Worm (Caenorhabditis elegans) whole organism, L1 larva: ENCODE data around the gene ZK180.7.
A peak's percentile ranks its signal among the peaks of the same experiment; 100 is the strongest.

ENCODE experiments used
- C04F5.9 ChIP-seq: sonication (generic microtip); optimal IDR thresholded peaks from 2 replicates; lab custom pipeline; 2016; ENCODE audit warnings: missing genetic modification characterization, missing compliant biosample characterization
- F16B12.6 ChIP-seq: fragments of 150-350 bp; optimal IDR thresholded peaks from 2 replicates; lab custom pipeline; 2014; ENCODE audit warnings: missing biosample characterization, missing genetic modification characterization
- aha-1 ChIP-seq: fragments of 150-350 bp; optimal IDR thresholded peaks from 2 replicates; lab custom pipeline; 2014; ENCODE audit warnings: missing biosample characterization, missing genetic modification characterization
- alr-1 ChIP-seq: fragments of 200-800 bp; sonication (Bioruptor generic); optimal IDR thresholded peaks from 2 replicates; lab custom pipeline; 2018; ENCODE audit warnings: borderline replicate concordance, mild to moderate bottlenecking, missing genetic modification characterization, missing compliant biosample characterization
- aly-2 ChIP-seq: fragments of 150-350 bp; optimal IDR thresholded peaks from 2 replicates; lab custom pipeline; 2014; ENCODE audit warnings: missing biosample characterization, missing genetic modification characterization
- ama-1 ChIP-seq: fragments of 150-350 bp; optimal IDR thresholded peaks from 2 replicates; lab custom pipeline; 2014
- blmp-1 ChIP-seq: fragments of 150-350 bp; optimal IDR thresholded peaks from 2 replicates; lab custom pipeline; 2014; ENCODE audit warnings: missing biosample characterization, missing genetic modification characterization
- ceh-8 ChIP-seq: fragments of 200-800 bp; sonication (Bioruptor generic); optimal IDR thresholded peaks from 2 replicates; lab custom pipeline; 2018; ENCODE audit warnings: mild to moderate bottlenecking, missing genetic modification characterization, moderate library complexity, missing compliant biosample characterization
- ceh-88 ChIP-seq: fragments of 200-800 bp; sonication (Bioruptor generic); IDR thresholded peaks from 2 replicates; pipeline ENCODE4 v1.3.6; 2022; ENCODE audit warnings: missing genetic modification characterization, missing compliant biosample characterization
- ceh-90 ChIP-seq: sonication (generic microtip); optimal IDR thresholded peaks from 2 replicates; lab custom pipeline; 2016; ENCODE audit warnings: missing genetic modification characterization, missing compliant biosample characterization
- ces-1 ChIP-seq: fragments of 150-350 bp; optimal IDR thresholded peaks from 2 replicates; lab custom pipeline; 2014; ENCODE audit warnings: missing biosample characterization, missing genetic modification reagents, missing genetic modification characterization
- efl-1 ChIP-seq, 4 experiments: fragments of 150-350 bp; optimal IDR thresholded peaks in 3 of 4; peaks in 1 of 4; 1 replicate in 1 of 4; 2 replicates in 3 of 4; lab custom pipeline; 2014; ENCODE audit warnings: missing biosample characterization in 2 of 4, missing genetic modification characterization in 2 of 4, missing genetic modification reagents in 2 of 4
- egl-13 ChIP-seq: sonication (generic microtip); optimal IDR thresholded peaks from 2 replicates; lab custom pipeline; 2016; ENCODE audit warnings: missing genotype, missing genetic modification reagents, missing genetic modification characterization, missing compliant biosample characterization
- elt-2 ChIP-seq: sonication (generic microtip); optimal IDR thresholded peaks from 2 replicates; lab custom pipeline; 2016; ENCODE audit warnings: missing genetic modification characterization, mild to moderate bottlenecking, inconsistent platforms, missing compliant biosample characterization, missing genetic modification reagents
- ets-5 ChIP-seq: fragments of 200-800 bp; sonication (Bioruptor generic); IDR thresholded peaks from 2 replicates; pipeline ENCODE4 v1.3.6; 2022; ENCODE audit warnings: missing genetic modification characterization, missing compliant biosample characterization
- fkh-10 ChIP-seq: sonication (generic microtip); optimal IDR thresholded peaks from 2 replicates; lab custom pipeline; 2017; ENCODE audit warnings: missing biosample characterization, missing genetic modification reagents, missing genetic modification characterization
- grh-1 ChIP-seq: fragments of 200-800 bp; sonication (Bioruptor generic); IDR thresholded peaks from 2 replicates; pipeline ENCODE4 v1.3.6; 2022; ENCODE audit warnings: missing genetic modification reagents, missing genetic modification characterization, missing compliant biosample characterization
- hlh-17 ChIP-seq: fragments of 200-800 bp; sonication (Bioruptor generic); optimal IDR thresholded peaks from 2 replicates; lab custom pipeline; 2018; ENCODE audit warnings: missing genetic modification characterization, mild to moderate bottlenecking, missing compliant biosample characterization, moderate library complexity, borderline replicate concordance
- hlh-4 ChIP-seq: sonication (generic microtip); optimal IDR thresholded peaks from 2 replicates; lab custom pipeline; 2016; ENCODE audit warnings: mild to moderate bottlenecking, missing genetic modification characterization, missing compliant biosample characterization
- jun-1 ChIP-seq: fragments of 150-350 bp; optimal IDR thresholded peaks from 2 replicates; lab custom pipeline; 2014; ENCODE audit warnings: missing biosample characterization, missing genetic modification reagents, missing genetic modification characterization
- lin-13 ChIP-seq: fragments of 150-350 bp; optimal IDR thresholded peaks from 2 replicates; lab custom pipeline; 2014; ENCODE audit warnings: missing biosample characterization, missing genetic modification reagents, missing genetic modification characterization
- lin-15B ChIP-seq: fragments of 150-350 bp; sonication (generic microtip); optimal IDR thresholded peaks from 3 replicates; lab custom pipeline; 2014; ENCODE audit warnings: missing biosample characterization, missing genetic modification characterization
- lir-3 ChIP-seq: sonication (generic microtip); optimal IDR thresholded peaks from 2 replicates; lab custom pipeline; 2016; ENCODE audit warnings: mild to moderate bottlenecking, missing genetic modification characterization, moderate library complexity, missing compliant biosample characterization; ENCODE audit not compliant: poor library complexity
- lsy-2 ChIP-seq, 2 experiments: fragments of 150-350 bp; optimal IDR thresholded peaks; 2 replicates each; lab custom pipeline; 2014; ENCODE audit warnings: missing biosample characterization in 2 of 2, missing genetic modification characterization in 2 of 2
- mdl-1 ChIP-seq, 2 experiments: fragments of 150-350 bp; optimal IDR thresholded peaks; 2 replicates each; lab custom pipeline; 2014 to 2017; ENCODE audit warnings: missing biosample characterization in 2 of 2, missing genetic modification characterization in 2 of 2, inconsistent platforms in 1 of 2
- mef-2 ChIP-seq: fragments of 150-350 bp; optimal IDR thresholded peaks from 2 replicates; lab custom pipeline; 2014; ENCODE audit warnings: missing biosample characterization, missing genetic modification characterization
- mep-1 ChIP-seq: fragments of 150-350 bp; optimal IDR thresholded peaks from 2 replicates; lab custom pipeline; 2014; ENCODE audit warnings: missing biosample characterization, missing genetic modification characterization
- nhr-11 ChIP-seq: fragments of 150-350 bp; optimal IDR thresholded peaks from 2 replicates; lab custom pipeline; 2014; ENCODE audit warnings: missing biosample characterization, missing genetic modification characterization
- nhr-12 ChIP-seq: sonication (generic microtip); optimal IDR thresholded peaks from 2 replicates; lab custom pipeline; 2017; ENCODE audit warnings: missing biosample characterization, missing genetic modification characterization
- nhr-19 ChIP-seq: fragments of 200-800 bp; sonication (Bioruptor generic); conservative IDR thresholded peaks from 2 replicates; pipeline ENCODE4 v1.3.6; 2022; ENCODE audit warnings: missing genetic modification characterization, missing compliant biosample characterization
- nhr-20 ChIP-seq: sonication (generic microtip); optimal IDR thresholded peaks from 2 replicates; lab custom pipeline; 2016; ENCODE audit warnings: mild to moderate bottlenecking, missing genetic modification characterization, missing compliant biosample characterization
- nhr-47 ChIP-seq: sonication (generic microtip); optimal IDR thresholded peaks from 2 replicates; lab custom pipeline; 2016; ENCODE audit warnings: mild to moderate bottlenecking, missing genetic modification characterization, moderate library complexity, missing compliant biosample characterization
- nhr-76 ChIP-seq: sonication (generic microtip); optimal IDR thresholded peaks from 2 replicates; lab custom pipeline; 2017; ENCODE audit warnings: missing biosample characterization, missing genetic modification characterization
- pag-3 ChIP-seq: sonication (generic microtip); optimal IDR thresholded peaks from 2 replicates; lab custom pipeline; 2017; ENCODE audit warnings: missing genetic modification characterization, mild to moderate bottlenecking, missing compliant biosample characterization, antibody characterized with exemption, borderline replicate concordance; ENCODE audit not compliant: insufficient read depth
- pax-3 ChIP-seq: fragments of 200-800 bp; sonication (Bioruptor generic); optimal IDR thresholded peaks from 2 replicates; lab custom pipeline; 2018; ENCODE audit warnings: mild to moderate bottlenecking, missing genetic modification characterization, moderate library complexity, missing compliant biosample characterization
- pqm-1 ChIP-seq: sonication (generic microtip); optimal IDR thresholded peaks from 3 replicates; lab custom pipeline; 2017; ENCODE audit warnings: missing biosample characterization, missing genetic modification characterization
- rnt-1 ChIP-seq: sonication (generic microtip); optimal IDR thresholded peaks from 2 replicates; lab custom pipeline; 2016; ENCODE audit warnings: mild to moderate bottlenecking, missing genetic modification characterization, moderate library complexity, missing compliant biosample characterization
- skn-1 ChIP-seq: fragments of 150-350 bp; optimal IDR thresholded peaks from 2 replicates; lab custom pipeline; 2014; ENCODE audit warnings: missing biosample characterization, missing genetic modification characterization
- snpc-4 ChIP-seq: fragments of 150-350 bp; optimal IDR thresholded peaks from 2 replicates; lab custom pipeline; 2014; ENCODE audit warnings: missing biosample characterization, missing genetic modification characterization
- sup-37 ChIP-seq: fragments of 200-800 bp; sonication (Bioruptor generic); optimal IDR thresholded peaks from 2 replicates; lab custom pipeline; 2018; ENCODE audit warnings: mild to moderate bottlenecking, missing genetic modification characterization, missing compliant biosample characterization
- unc-130 ChIP-seq: fragments of 150-350 bp; optimal IDR thresholded peaks from 2 replicates; lab custom pipeline; 2017; ENCODE audit warnings: missing biosample characterization, missing genetic modification characterization, inconsistent platforms
- unc-86 ChIP-seq: sonication (generic microtip); optimal IDR thresholded peaks from 2 replicates; lab custom pipeline; 2016; ENCODE audit warnings: missing genetic modification characterization, missing compliant biosample characterization
- vab-15 ChIP-seq: sonication (generic microtip); optimal IDR thresholded peaks from 2 replicates; lab custom pipeline; 2017; ENCODE audit warnings: missing genotype, mild to moderate bottlenecking, missing genetic modification characterization, missing compliant biosample characterization
- xbp-1 ChIP-seq: sonication (generic microtip); optimal IDR thresholded peaks from 2 replicates; lab custom pipeline; 2016; ENCODE audit warnings: missing genetic modification characterization, missing compliant biosample characterization
- zip-4 ChIP-seq: fragments of 200-800 bp; sonication (Bioruptor generic); optimal IDR thresholded peaks from 2 replicates; lab custom pipeline; 2018; ENCODE audit warnings: mild to moderate bottlenecking, missing genetic modification characterization, moderate library complexity, missing compliant biosample characterization
- ztf-4 ChIP-seq: fragments of 150-350 bp; optimal IDR thresholded peaks from 2 replicates; lab custom pipeline; 2014; ENCODE audit warnings: missing biosample characterization, missing genetic modification characterization

Gene ZK180.7

ce11 chrIV:4468046-4468727 is 22.2 kb upstream of the ZK180.7 start (continued):
- TF ChIP-seq efl-1 (optimal IDR thresholded peaks at IDR 0.05; lab: Kevin White, UChicago) (peak in 1 of 2 experiments; percentile 17), efl-1 (GFP tag; optimal IDR thresholded peaks at IDR 0.05 in 1 of 2; lab: Kevin White, UChicago) (peak in 1 of 2 experiments; percentile 91), hlh-4 (tag; lab: Kevin White, UChicago) (no peak), snpc-4 (no peak), nhr-20 (tag; lab: Kevin White, UChicago) (peak; percentile 20), F16B12.6 (tag; lab: Kevin White, UChicago) (no peak), vab-15 (tag; lab: Kevin White, UChicago) (no peak), ceh-90 (tag; lab: Kevin White, UChicago) (no peak), pqm-1 (tag; lab: Kevin White, UChicago) (no peak), ceh-88 (GFP tag; lab: Robert Waterston, UW) (0 out of 2 replicates have a peak, but pooled peaks have one; percentile 51), lir-3 (tag; lab: Kevin White, UChicago) (no peak), C04F5.9 (tag; lab: Kevin White, UChicago) (no peak), mef-2 (no peak), nhr-12 (tag; lab: Kevin White, UChicago) (no peak), grh-1 (no peak), blmp-1 (tag; lab: Kevin White, UChicago) (no peak), nhr-19 (GFP tag; lab: Robert Waterston, UW) (peak; percentile 29), pax-3 (tag; lab: Kevin White, UChicago) (peak; percentile 28), alr-1 (no peak), pag-3 (tag; lab: Kevin White, UChicago) (no peak), lin-15B (tag; lab: Kevin White, UChicago) (no peak), aly-2 (tag; lab: Kevin White, UChicago) (no peak), mep-1 (tag; lab: Kevin White, UChicago) (no peak), aha-1 (no peak), unc-86 (tag; lab: Kevin White, UChicago) (no peak), fkh-10 (no peak), jun-1 (tag; lab: Kevin White, UChicago) (no peak), skn-1 (tag; lab: Kevin White, UChicago) (no peak), mdl-1 (tag; optimal IDR thresholded peaks at IDR 0.05; lab: Kevin White, UChicago) (no peak), ama-1 (lab: Kevin White, UChicago) (peak; percentile 95), nhr-76 (no peak), ces-1 (no peak), elt-2 (tag; lab: Kevin White, UChicago) (peak; percentile 30)

- no peak for TF ChIP-seq ets-5 (GFP tag; lab: Robert Waterston, UW)
- no peak for TF ChIP-seq efl-1 (optimal IDR thresholded peaks at IDR 0.05; lab: Kevin White, UChicago)
- peak in 1 of 2 experiments; percentile 86 for TF ChIP-seq efl-1 (GFP tag; optimal IDR thresholded peaks at IDR 0.05 in 1 of 2; lab: Kevin White, UChicago)
These were observed 21.3 kb upstream of the ZK180.7 start for ce11 chrIV:4469055-4469454.

- TF ChIP-seq egl-13 (tag; lab: Kevin White, UChicago) (peak; percentile 65), lsy-2 (tag; optimal IDR thresholded peaks at IDR 0.05; lab: Kevin White, UChicago) (peak; percentile 61 to 86), lin-13 (GFP tag; lab: Kevin White, UChicago) (peak; percentile 75), ceh-8 (GFP tag; lab: Kevin White, UChicago) (no peak), efl-1 (optimal IDR thresholded peaks at IDR 0.05; lab: Kevin White, UChicago) (peak; percentile 27 to 46), efl-1 (GFP tag; optimal IDR thresholded peaks at IDR 0.05 in 1 of 2; lab: Kevin White, UChicago) (peak; percentile 40 to 92), C04F5.9 (tag; lab: Kevin White, UChicago) (no peak), nhr-11 (tag; lab: Kevin White, UChicago) (no peak), sup-37 (no peak), rnt-1 (tag; lab: Kevin White, UChicago) (peak; percentile 61), zip-4 (peak; percentile 36), hlh-17 (no peak), aly-2 (tag; lab: Kevin White, UChicago) (no peak), ztf-4 (tag; lab: Kevin White, UChicago) (peak; percentile 55), ceh-88 (GFP tag; lab: Robert Waterston, UW) (peak; percentile 80), unc-130 (tag; lab: Kevin White, UChicago) (no peak), xbp-1 (peak; percentile 30), unc-86 (tag; lab: Kevin White, UChicago) (peak; percentile 69), nhr-47 (tag; lab: Kevin White, UChicago) (peak; percentile 72)
These were observed 20.3 kb upstream of the ZK180.7 start for ce11 chrIV:4469770-4470709.
